Fruit fly (Drosophila melanogaster) whole organism, wandering third instar larva: ENCODE measurements around the gene CG6621.

Source experiments
- N ChIP-seq: fragments of >200 bp; optimal IDR thresholded peaks from 2 replicates; lab custom pipeline; 2018; ENCODE audit warnings: missing biosample characterization, missing external identifiers, missing genetic modification characterization
- h ChIP-seq: fragments of 200-800 bp; sonication (Bioruptor generic); optimal IDR thresholded peaks from 3 replicates; lab custom pipeline; 2016; ENCODE audit warnings: missing biosample characterization, mild to moderate bottlenecking, missing genetic modification characterization

DNA sequence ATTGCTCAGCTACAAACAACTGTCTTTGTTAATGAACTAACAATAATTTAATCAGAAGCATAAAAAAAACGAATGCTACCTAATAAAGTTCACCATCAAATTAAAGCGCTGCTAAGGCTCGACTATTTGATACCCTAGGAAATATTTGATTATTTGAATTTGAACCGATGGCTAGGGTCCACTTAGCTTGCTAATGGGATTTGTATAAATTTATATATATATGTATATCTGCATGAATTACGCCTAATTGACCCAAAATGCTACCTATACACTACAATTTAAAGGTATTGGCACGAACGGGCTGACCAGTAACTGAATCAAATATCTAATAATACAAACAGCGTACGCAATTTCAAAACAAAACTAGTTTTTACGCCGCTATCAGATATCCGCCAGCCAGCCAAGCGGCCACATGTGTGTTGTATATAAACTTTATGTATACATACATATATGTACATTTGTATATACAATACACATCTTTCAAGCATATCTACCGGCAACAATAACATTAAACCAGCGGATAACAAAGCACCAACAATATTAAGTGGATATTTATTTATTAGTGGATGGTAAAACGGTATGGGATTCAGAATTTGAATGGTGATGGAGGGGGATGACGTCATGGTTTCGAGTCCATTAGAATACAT lies 9.2 kb downstream of the CG6621 start:
- TF ChIP-seq h (peak; percentile 18), N (GFP tag; lab: Kevin White, UChicago) (no peak)
